Worm (Caenorhabditis elegans) whole organism, late embryonic: ENCODE data around the gene Y75B8A.33.

Experiments
- hlh-8 ChIP-seq: sonication (generic microtip); optimal IDR thresholded peaks from 2 replicates; lab custom pipeline; 2016; ENCODE audit warnings: missing genotype, missing genetic modification characterization, missing compliant biosample characterization
- npax-4 ChIP-seq: sonication (generic microtip); optimal IDR thresholded peaks from 2 replicates; lab custom pipeline; 2016; ENCODE audit warnings: missing genetic modification characterization, missing compliant biosample characterization
- pha-4 ChIP-seq: fragments of 150-350 bp; optimal IDR thresholded peaks from 2 replicates; lab custom pipeline; 2018; ENCODE audit warnings: missing biosample characterization, missing genetic modification reagents, missing genetic modification characterization
- sox-2 ChIP-seq: fragments of 200-800 bp; sonication (Bioruptor generic); IDR thresholded peaks from 2 replicates; pipeline ENCODE4 v1.3.6; 2022; ENCODE audit warnings: missing genetic modification reagents, missing genetic modification characterization, missing compliant biosample characterization
- unc-86 ChIP-seq: sonication (generic microtip); optimal IDR thresholded peaks from 2 replicates; lab custom pipeline; 2016; ENCODE audit warnings: missing genetic modification characterization, missing compliant biosample characterization

DNA sequence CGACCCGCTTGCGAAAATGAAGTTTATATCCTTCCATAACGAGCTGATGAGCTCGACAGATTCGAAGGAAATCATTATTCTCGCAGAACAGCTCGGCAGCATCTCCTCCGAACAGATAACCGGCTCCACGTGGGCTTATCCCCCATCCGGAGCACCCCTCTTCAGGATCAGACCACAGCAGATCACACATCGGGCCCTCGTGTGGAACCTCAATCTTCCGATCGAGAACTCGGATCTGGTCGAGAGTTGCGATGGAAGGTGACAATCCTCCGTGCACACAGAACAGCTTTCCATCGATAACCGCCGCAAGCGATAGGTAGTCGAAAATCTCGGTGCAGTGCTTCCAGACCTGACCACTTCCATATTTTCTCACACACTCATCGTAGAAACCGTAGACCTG lies 8.4 kb upstream of the Y75B8A.33 start:
- TF ChIP-seq hlh-8 (tag; lab: Kevin White, UChicago) = no peak
- no peak for TF ChIP-seq pha-4 (tag; lab: Kevin White, UChicago)
- TF ChIP-seq npax-4 = no peak
- no peak for TF ChIP-seq unc-86
- no peak for TF ChIP-seq sox-2 (GFP tag; lab: Robert Waterston, UW)
